Worm (Caenorhabditis elegans) whole organism, L2 larva: ENCODE data around the gene C50E3.5.

Experiments used
- C34F6.9 ChIP-seq: fragments of 150-350 bp; optimal IDR thresholded peaks from 2 replicates; lab custom pipeline; 2014; ENCODE audit warnings: missing biosample characterization, missing genetic modification characterization
- F13H6.1 ChIP-seq: sonication (generic microtip); optimal IDR thresholded peaks from 2 replicates; lab custom pipeline; 2016; ENCODE audit warnings: missing genetic modification characterization, missing compliant biosample characterization
- R02D3.7 ChIP-seq: fragments of 150-350 bp; optimal IDR thresholded peaks from 2 replicates; lab custom pipeline; 2014; ENCODE audit warnings: missing biosample characterization, missing genetic modification characterization
- Y55F3AM.14 ChIP-seq: fragments of 200-800 bp; sonication (Bioruptor generic); optimal IDR thresholded peaks from 2 replicates; lab custom pipeline; 2018; ENCODE audit warnings: mild to moderate bottlenecking, missing genetic modification characterization, missing compliant biosample characterization
- ZK546.5 ChIP-seq: sonication (generic microtip); optimal IDR thresholded peaks from 2 replicates; lab custom pipeline; 2017; ENCODE audit warnings: missing biosample characterization, missing genetic modification characterization
- aly-2 ChIP-seq: fragments of 150-350 bp; optimal IDR thresholded peaks from 2 replicates; lab custom pipeline; 2014; ENCODE audit warnings: missing biosample characterization, missing genetic modification characterization
- ama-1 ChIP-seq: fragments of 150-350 bp; optimal IDR thresholded peaks from 2 replicates; lab custom pipeline; 2018; ENCODE audit warnings: inconsistent platforms
- blmp-1 ChIP-seq: sonication (generic microtip); optimal IDR thresholded peaks from 2 replicates; lab custom pipeline; 2017; ENCODE audit warnings: missing genetic modification characterization, mild to moderate bottlenecking, missing compliant biosample characterization, antibody characterized with exemption, moderate library complexity; ENCODE audit not compliant: insufficient read depth
- ceh-16 ChIP-seq: fragments of 150-350 bp; optimal IDR thresholded peaks from 2 replicates; lab custom pipeline; 2014; ENCODE audit warnings: missing biosample characterization, missing genetic modification characterization
- ceh-82 ChIP-seq: fragments of 150-350 bp; optimal IDR thresholded peaks from 2 replicates; lab custom pipeline; 2014; ENCODE audit warnings: missing biosample characterization, missing genetic modification characterization
- crh-2 ChIP-seq: sonication (generic microtip); optimal IDR thresholded peaks from 2 replicates; lab custom pipeline; 2017; ENCODE audit warnings: missing biosample characterization, missing genetic modification characterization
- dmd-4 ChIP-seq: sonication (generic microtip); optimal IDR thresholded peaks from 2 replicates; lab custom pipeline; 2017; ENCODE audit warnings: missing biosample characterization, missing genetic modification characterization
- egl-27 ChIP-seq: sonication (generic microtip); optimal IDR thresholded peaks from 3 replicates; lab custom pipeline; 2017; ENCODE audit warnings: missing biosample characterization, missing genetic modification reagents, missing genetic modification characterization
- elt-1 ChIP-seq: fragments of 150-350 bp; optimal IDR thresholded peaks from 2 replicates; lab custom pipeline; 2014; ENCODE audit warnings: missing biosample characterization, missing genetic modification characterization
- elt-3 ChIP-seq: sonication (generic microtip); optimal IDR thresholded peaks from 2 replicates; lab custom pipeline; 2017; ENCODE audit warnings: missing biosample characterization, missing genetic modification characterization
- lin-11 ChIP-seq: fragments of 150-350 bp; sonication (generic microtip); optimal IDR thresholded peaks from 2 replicates; lab custom pipeline; 2014; ENCODE audit warnings: missing biosample characterization, missing genetic modification characterization, inconsistent platforms, mixed read lengths
- lin-39 ChIP-seq: fragments of 150-350 bp; optimal IDR thresholded peaks from 2 replicates; lab custom pipeline; 2014; ENCODE audit warnings: missing biosample characterization, missing genetic modification reagents, missing genetic modification characterization
- lsy-2 ChIP-seq, 2 experiments: fragments of 150-350 bp in 1 of 2; sonication (generic microtip) in 1 of 2; optimal IDR thresholded peaks; 2 replicates each; lab custom pipeline; 2014 to 2017; ENCODE audit warnings: missing biosample characterization in 2 of 2, missing genetic modification characterization in 2 of 2
- mab-5 ChIP-seq: fragments of 150-350 bp; optimal IDR thresholded peaks from 2 replicates; lab custom pipeline; 2014; ENCODE audit warnings: missing biosample characterization, missing genetic modification characterization
- mbf-1 ChIP-seq: sonication (generic microtip); optimal IDR thresholded peaks from 2 replicates; lab custom pipeline; 2017; ENCODE audit warnings: missing biosample characterization, missing genetic modification characterization
- nhr-11 ChIP-seq: fragments of 150-350 bp; optimal IDR thresholded peaks from 2 replicates; lab custom pipeline; 2014; ENCODE audit warnings: missing biosample characterization, missing genetic modification characterization
- nhr-129 ChIP-seq: fragments of 150-350 bp; optimal IDR thresholded peaks from 2 replicates; lab custom pipeline; 2014; ENCODE audit warnings: missing biosample characterization, missing genetic modification characterization
- nhr-23 ChIP-seq: fragments of 150-350 bp; optimal IDR thresholded peaks from 2 replicates; lab custom pipeline; 2014; ENCODE audit warnings: missing biosample characterization, missing genetic modification reagents, missing genetic modification characterization
- nhr-237 ChIP-seq: fragments of 150-350 bp; optimal IDR thresholded peaks from 2 replicates; lab custom pipeline; 2014; ENCODE audit warnings: missing biosample characterization, missing genetic modification characterization
- nhr-6 ChIP-seq: fragments of 150-350 bp; optimal IDR thresholded peaks from 2 replicates; lab custom pipeline; 2014; ENCODE audit warnings: missing biosample characterization, missing genetic modification characterization
- nhr-77 ChIP-seq: fragments of 150-350 bp; optimal IDR thresholded peaks from 2 replicates; lab custom pipeline; 2014; ENCODE audit warnings: missing biosample characterization, missing genetic modification characterization
- peb-1 ChIP-seq: fragments of 150-350 bp; optimal IDR thresholded peaks from 2 replicates; lab custom pipeline; 2014; ENCODE audit warnings: missing biosample characterization, missing genetic modification characterization
- sem-4 ChIP-seq: fragments of 150-350 bp; optimal IDR thresholded peaks from 2 replicates; lab custom pipeline; 2014; ENCODE audit warnings: missing biosample characterization, missing genetic modification reagents, missing genetic modification characterization
- skn-1 ChIP-seq: sonication (generic microtip); optimal IDR thresholded peaks from 2 replicates; lab custom pipeline; 2017; ENCODE audit warnings: missing biosample characterization, missing genetic modification characterization
- sma-3 ChIP-seq: sonication (generic microtip); optimal IDR thresholded peaks from 2 replicates; lab custom pipeline; 2016; ENCODE audit warnings: missing genetic modification reagents, missing genetic modification characterization, missing compliant biosample characterization
- snpc-4 ChIP-seq: fragments of 150-350 bp; optimal IDR thresholded peaks from 2 replicates; lab custom pipeline; 2014; ENCODE audit warnings: missing biosample characterization, missing genetic modification characterization
- unc-39 ChIP-seq: fragments of 150-350 bp; optimal IDR thresholded peaks from 2 replicates; lab custom pipeline; 2014; ENCODE audit warnings: missing biosample characterization, missing genetic modification characterization
- unc-55 ChIP-seq: fragments of 150-350 bp; sonication (generic microtip); optimal IDR thresholded peaks from 3 replicates; lab custom pipeline; 2014; ENCODE audit warnings: missing biosample characterization, missing genetic modification reagents, missing genetic modification characterization
- zag-1 ChIP-seq: fragments of 150-350 bp; optimal IDR thresholded peaks from 2 replicates; lab custom pipeline; 2014; ENCODE audit warnings: missing biosample characterization, missing genetic modification characterization
- ztf-1 ChIP-seq: fragments of 200-800 bp; sonication (Bioruptor generic); conservative IDR thresholded peaks from 2 replicates; pipeline ENCODE4 v1.3.6; 2022; ENCODE audit warnings: missing genetic modification characterization, missing compliant biosample characterization
- ztf-11 ChIP-seq: sonication (generic microtip); optimal IDR thresholded peaks from 2 replicates; lab custom pipeline; 2017; ENCODE audit warnings: missing biosample characterization, missing genetic modification characterization
- ztf-4 ChIP-seq: fragments of 150-350 bp; optimal IDR thresholded peaks from 2 replicates; lab custom pipeline; 2014; ENCODE audit warnings: missing biosample characterization, missing genetic modification characterization

The C50E3.5 gene

ce11 chrV:7612044-7612443, 24.2 kb downstream of the C50E3.5 start, which contains the start of gene clec-215:
Gene clec-215, plus strand, starts transcription at chrV:7612344.
- TF ChIP-seq mab-5 (tag; lab: Kevin White, UChicago) (no peak), nhr-6 (tag; lab: Kevin White, UChicago) (no peak), nhr-23 (tag; lab: Kevin White, UChicago) (no peak), R02D3.7 (no peak), zag-1 (tag; lab: Kevin White, UChicago) (no peak), ceh-16 (tag; lab: Kevin White, UChicago) (no peak), peb-1 (tag; lab: Kevin White, UChicago) (no peak), crh-2 (tag; lab: Kevin White, UChicago) (no peak), unc-39 (tag; lab: Kevin White, UChicago) (no peak), skn-1 (tag; lab: Kevin White, UChicago) (no peak), sem-4 (tag; lab: Kevin White, UChicago) (no peak), C34F6.9 (tag; lab: Kevin White, UChicago) (no peak), ztf-11 (tag; lab: Kevin White, UChicago) (no peak)

ce11 chrV:7618114-7618513, 30.3 kb downstream of the C50E3.5 start, which contains the start of gene C50E3.15:
Gene C50E3.15, plus strand, starts transcription at chrV:7618414.
- TF ChIP-seq skn-1 (tag; lab: Kevin White, UChicago) (no peak), aly-2 (tag; lab: Kevin White, UChicago) (no peak), Y55F3AM.14 (GFP tag; lab: Kevin White, UChicago) (no peak), crh-2 (tag; lab: Kevin White, UChicago) (no peak), snpc-4 (tag; lab: Kevin White, UChicago) (no peak), blmp-1 (tag; lab: Kevin White, UChicago) (no peak), ztf-1 (no peak), lin-39 (tag; lab: Kevin White, UChicago) (no peak), nhr-237 (tag; lab: Kevin White, UChicago) (no peak), ceh-82 (tag; lab: Kevin White, UChicago) (no peak), nhr-77 (tag; lab: Kevin White, UChicago) (no peak), ztf-4 (tag; lab: Kevin White, UChicago) (no peak), R02D3.7 (no peak), unc-39 (tag; lab: Kevin White, UChicago) (no peak), ama-1 (lab: Kevin White, UChicago) (no peak)

DNA sequence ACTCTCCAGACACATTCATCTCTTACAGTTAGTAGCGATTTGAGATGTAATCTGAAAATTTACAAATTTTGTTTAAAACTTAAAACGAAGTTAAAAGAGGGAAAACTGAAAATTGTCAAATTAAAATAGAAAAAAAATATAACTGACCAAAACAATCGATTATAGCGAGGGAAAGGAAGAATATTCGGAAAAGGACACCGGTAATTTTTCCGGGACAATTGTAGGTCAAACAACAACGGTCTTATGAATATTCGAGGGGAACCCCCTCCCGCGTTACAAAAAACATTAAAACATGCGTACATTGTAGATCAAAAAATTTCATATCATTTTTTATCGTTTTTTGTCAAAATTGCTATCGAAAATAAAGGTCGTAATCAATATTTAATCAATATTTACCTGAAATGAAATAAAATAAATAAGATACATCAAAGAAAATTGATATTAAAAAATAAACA, 34.2 kb downstream of the C50E3.5 start, which contains the start of gene C50E3.12:
Gene C50E3.12 (minus strand): TSS at position 51 of the 455 bp plus-strand sequence.
- TF ChIP-seq egl-27 (no peak), ztf-11 (tag; lab: Kevin White, UChicago) (no peak), sem-4 (tag; lab: Kevin White, UChicago) (no peak), elt-1 (tag; lab: Kevin White, UChicago) (no peak), unc-55 (GFP tag; lab: Kevin White, UChicago) (no peak), nhr-11 (no peak), nhr-6 (tag; lab: Kevin White, UChicago) (no peak), F13H6.1 (tag; lab: Kevin White, UChicago) (no peak), ztf-4 (tag; lab: Kevin White, UChicago) (no peak), lsy-2 (tag; optimal IDR thresholded peaks at IDR 0.05; lab: Kevin White, UChicago) (no peak), dmd-4 (no peak), nhr-129 (no peak), mbf-1 (tag; lab: Kevin White, UChicago) (no peak)

- TF ChIP-seq ZK546.5 (tag; lab: Kevin White, UChicago) = no peak
Observed at ce11 chrV:7624152-7624551, 36.4 kb downstream of the C50E3.5 start, which contains the start of gene C50E3.13. Gene C50E3.13, minus strand, starts transcription at chrV:7624252.

ce11 chrV:7624652-7625051, 36.9 kb downstream of the C50E3.5 start, which contains the start of gene grsp-4:
Gene grsp-4, plus strand, starts transcription at chrV:7624952.
- TF ChIP-seq ztf-4 (tag; lab: Kevin White, UChicago) = no peak
- no peak for TF ChIP-seq elt-3 (tag; lab: Kevin White, UChicago)
- TF ChIP-seq skn-1 (tag; lab: Kevin White, UChicago) = no peak
- no peak for TF ChIP-seq sma-3 (GFP tag; lab: Kevin White, UChicago)
- TF ChIP-seq nhr-11 = no peak
- TF ChIP-seq lin-11 = no peak
